Worm (Caenorhabditis elegans) whole organism, midembryonic: ENCODE data around the gene srt-68.

ENCODE experiments used
- T22C8.4 ChIP-seq: fragments of 200-800 bp; sonication (Bioruptor generic); IDR thresholded peaks from 2 replicates; pipeline ENCODE4 v1.3.6; 2022; ENCODE audit warnings: missing genetic modification characterization, missing compliant biosample characterization
- cog-1 ChIP-seq: sonication (generic microtip); optimal IDR thresholded peaks from 2 replicates; lab custom pipeline; 2016; ENCODE audit warnings: missing genetic modification characterization, missing compliant biosample characterization
- flt-1 ChIP-seq: fragments of 200-800 bp; sonication (Bioruptor generic); IDR thresholded peaks from 2 replicates; pipeline ENCODE4 v1.3.6; 2022; ENCODE audit warnings: missing genetic modification characterization, missing compliant biosample characterization
- klf-2 ChIP-seq: fragments of 200-800 bp; sonication (Bioruptor generic); conservative IDR thresholded peaks from 2 replicates; pipeline ENCODE4 v1.3.6; 2022; ENCODE audit warnings: missing genetic modification reagents, missing genetic modification characterization, missing compliant biosample characterization
- med-1 ChIP-seq: sonication (generic microtip); optimal IDR thresholded peaks from 2 replicates; lab custom pipeline; 2017; ENCODE audit warnings: missing genetic modification characterization, mild to moderate bottlenecking, missing compliant biosample characterization, antibody characterized with exemption, missing genetic modification reagents; ENCODE audit not compliant: insufficient read depth
- ref-1 ChIP-seq: fragments of 200-800 bp; sonication (Bioruptor generic); conservative IDR thresholded peaks from 2 replicates; pipeline ENCODE4 v1.3.6; 2022; ENCODE audit warnings: missing genetic modification reagents, missing genetic modification characterization, missing compliant biosample characterization
- tab-1 ChIP-seq: fragments of 200-800 bp; sonication (Bioruptor generic); IDR thresholded peaks from 2 replicates; pipeline ENCODE4 v1.3.6; 2022; ENCODE audit warnings: missing genetic modification characterization, missing compliant biosample characterization
- ztf-23 ChIP-seq: fragments of 200-800 bp; sonication (Bioruptor generic); IDR thresholded peaks from 2 replicates; pipeline ENCODE4 v1.3.6; 2022; ENCODE audit warnings: missing genetic modification reagents, missing genetic modification characterization, missing compliant biosample characterization
- ztf-29 ChIP-seq: fragments of 200-800 bp; sonication (Bioruptor generic); IDR thresholded peaks from 2 replicates; pipeline ENCODE4 v1.3.6; 2022; ENCODE audit warnings: missing genetic modification reagents, missing genetic modification characterization, missing compliant biosample characterization

The srt-68 gene

ce11 chrV:5237116-5237515, 14.8 kb downstream of the srt-68 start, which contains the start of gene cest-35.2:
Gene cest-35.2 (minus strand): TSS chrV:5237216.
- TF ChIP-seq klf-2 (GFP tag; lab: Robert Waterston, UW) = no peak
- TF ChIP-seq ztf-29 (GFP tag; lab: Robert Waterston, UW) = no peak

- TF ChIP-seq ref-1 = no peak
- TF ChIP-seq T22C8.4 (GFP tag; lab: Robert Waterston, UW) = no peak
- no peak for TF ChIP-seq ztf-23 (GFP tag; lab: Robert Waterston, UW)
- no peak for TF ChIP-seq klf-2 (GFP tag; lab: Robert Waterston, UW)
- TF ChIP-seq tab-1 (GFP tag; lab: Robert Waterston, UW) = no peak
- TF ChIP-seq flt-1 = no peak
- TF ChIP-seq ztf-29 (GFP tag; lab: Robert Waterston, UW) = no peak
- no peak for TF ChIP-seq med-1 (GFP tag; lab: Kevin White, UChicago)
- TF ChIP-seq cog-1 (tag; lab: Kevin White, UChicago) = no peak
Observed at ce11 chrV:5233777-5234176, 18.1 kb downstream of the srt-68 start, which contains the start of gene cest-32. Gene cest-32 (minus strand): TSS chrV:5233891.

- TF ChIP-seq ztf-23 (GFP tag; lab: Robert Waterston, UW) = no peak
- TF ChIP-seq tab-1 (GFP tag; lab: Robert Waterston, UW) = no peak
- no peak for TF ChIP-seq cog-1 (tag; lab: Kevin White, UChicago)
- no peak for TF ChIP-seq klf-2 (GFP tag; lab: Robert Waterston, UW)
- TF ChIP-seq med-1 (GFP tag; lab: Kevin White, UChicago) = no peak
- no peak for TF ChIP-seq ztf-29 (GFP tag; lab: Robert Waterston, UW)
- TF ChIP-seq T22C8.4 (GFP tag; lab: Robert Waterston, UW) = no peak
- TF ChIP-seq flt-1 = no peak
- no peak for TF ChIP-seq ref-1
Observed at ce11 chrV:5228513-5228912, 23.4 kb downstream of the srt-68 start.

ce11 chrV:5225660-5226059, 26.3 kb downstream of the srt-68 start:
- TF ChIP-seq cog-1 (tag; lab: Kevin White, UChicago) = no peak
- no peak for TF ChIP-seq tab-1 (GFP tag; lab: Robert Waterston, UW)
- no peak for TF ChIP-seq med-1 (GFP tag; lab: Kevin White, UChicago)
- TF ChIP-seq ztf-23 (GFP tag; lab: Robert Waterston, UW) = no peak
- TF ChIP-seq T22C8.4 (GFP tag; lab: Robert Waterston, UW) = no peak
- no peak for TF ChIP-seq flt-1
- TF ChIP-seq klf-2 (GFP tag; lab: Robert Waterston, UW) = no peak
- no peak for TF ChIP-seq ztf-29 (GFP tag; lab: Robert Waterston, UW)
- no peak for TF ChIP-seq ref-1

- TF ChIP-seq ztf-23 (GFP tag; lab: Robert Waterston, UW) = no peak
- TF ChIP-seq flt-1 = no peak
- TF ChIP-seq med-1 (GFP tag; lab: Kevin White, UChicago) = no peak
- TF ChIP-seq cog-1 (tag; lab: Kevin White, UChicago) = no peak
Observed at ce11 chrV:5223044-5223443, 28.9 kb downstream of the srt-68 start, which contains the start of gene Y49G5B.1. Gene Y49G5B.1 (plus strand): TSS chrV:5223367.

ce11 chrV:5213674-5214073, 38.2 kb downstream of the srt-68 start:
- TF ChIP-seq tab-1 (GFP tag; lab: Robert Waterston, UW) = no peak
- TF ChIP-seq med-1 (GFP tag; lab: Kevin White, UChicago) = no peak
- no peak for TF ChIP-seq T22C8.4 (GFP tag; lab: Robert Waterston, UW)
- TF ChIP-seq flt-1 = no peak
- TF ChIP-seq ztf-29 (GFP tag; lab: Robert Waterston, UW) = no peak
- no peak for TF ChIP-seq ztf-23 (GFP tag; lab: Robert Waterston, UW)
- TF ChIP-seq cog-1 (tag; lab: Kevin White, UChicago) = no peak
- TF ChIP-seq ref-1 = no peak
- TF ChIP-seq klf-2 (GFP tag; lab: Robert Waterston, UW) = no peak

ce11 chrV:5204127-5204526, 47.8 kb downstream of the srt-68 start, which contains the start of gene ttc-37:
Gene ttc-37 (plus strand): TSS chrV:5204475.
- no peak for TF ChIP-seq med-1 (GFP tag; lab: Kevin White, UChicago)
- TF ChIP-seq flt-1 = no peak
- no peak for TF ChIP-seq T22C8.4 (GFP tag; lab: Robert Waterston, UW)
- no peak for TF ChIP-seq ztf-23 (GFP tag; lab: Robert Waterston, UW)
- no peak for TF ChIP-seq ref-1
- TF ChIP-seq cog-1 (tag; lab: Kevin White, UChicago) = no peak
- no peak for TF ChIP-seq tab-1 (GFP tag; lab: Robert Waterston, UW)
- no peak for TF ChIP-seq ztf-29 (GFP tag; lab: Robert Waterston, UW)
- TF ChIP-seq klf-2 (GFP tag; lab: Robert Waterston, UW) = no peak

ce11 chrV:5203643-5204042, 48.3 kb downstream of the srt-68 start:
- TF ChIP-seq tab-1 (GFP tag; lab: Robert Waterston, UW) (no peak), cog-1 (tag; lab: Kevin White, UChicago) (no peak), ztf-29 (GFP tag; lab: Robert Waterston, UW) (no peak), T22C8.4 (GFP tag; lab: Robert Waterston, UW) (no peak), ztf-23 (GFP tag; lab: Robert Waterston, UW) (no peak), flt-1 (no peak), klf-2 (GFP tag; lab: Robert Waterston, UW) (no peak), ref-1 (no peak), med-1 (GFP tag; lab: Kevin White, UChicago) (no peak)

- TF ChIP-seq cog-1 (tag; lab: Kevin White, UChicago) (no peak), ztf-29 (GFP tag; lab: Robert Waterston, UW) (no peak), ref-1 (no peak), klf-2 (GFP tag; lab: Robert Waterston, UW) (no peak), med-1 (GFP tag; lab: Kevin White, UChicago) (no peak), T22C8.4 (GFP tag; lab: Robert Waterston, UW) (no peak), ztf-23 (GFP tag; lab: Robert Waterston, UW) (no peak), flt-1 (no peak), tab-1 (GFP tag; lab: Robert Waterston, UW) (no peak)
Observed at ce11 chrV:5201706-5202105, 50.2 kb downstream of the srt-68 start.
